Fruit fly (Drosophila melanogaster) S2 (cell line): ENCODE data around the gene Gart.

ENCODE experiments used
- CG8478 ChIP-seq: fragments of >200 bp; optimal IDR thresholded peaks from 2 replicates; lab custom pipeline; 2018
- CTCF ChIP-seq, 2 experiments: fragments of >200 bp; optimal IDR thresholded peaks; 2 replicates each; lab custom pipeline; 2018

Gene Gart

dm6 chr2L:7021382-7021781 lies 2.3 kb downstream of the Gart start, which contains the start of gene Pcp:
TSS of gene Pcp (plus strand) at chr2L:7021682.
- TF ChIP-seq CTCF (optimal IDR thresholded peaks at IDR 0.05; lab: Kevin White, UChicago) (no peak), CG8478 (lab: Kevin White, UChicago) (no peak)

DNA sequence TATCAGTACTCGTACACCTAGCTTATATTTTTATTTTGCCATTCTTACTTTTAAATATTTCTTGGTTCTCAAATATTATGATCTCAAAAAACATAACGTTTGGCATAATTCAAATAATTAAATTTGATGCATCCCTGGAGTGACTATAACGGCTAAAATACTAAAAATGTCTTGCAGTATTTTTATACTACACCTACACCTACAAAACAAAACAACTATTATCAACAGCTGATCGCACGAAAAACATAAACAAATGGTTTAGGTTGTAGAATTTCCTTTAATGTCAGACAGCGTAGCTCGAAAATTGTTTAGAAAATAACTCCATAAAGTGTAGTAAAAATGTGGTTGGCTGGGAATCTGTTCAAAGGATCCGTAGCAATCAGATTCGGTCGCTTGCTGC lies 10.5 kb downstream of the Gart start, which contains the start of gene CG43322:
CG43322 (plus strand) TSS at position 240 of the 400 bp plus-strand sequence.
- no peak for TF ChIP-seq CG8478 (lab: Kevin White, UChicago)
- no peak for TF ChIP-seq CTCF (optimal IDR thresholded peaks at IDR 0.05; lab: Kevin White, UChicago)

- TF ChIP-seq CTCF (optimal IDR thresholded peaks at IDR 0.05; lab: Kevin White, UChicago) (no peak), CG8478 (lab: Kevin White, UChicago) (no peak)
Observed at dm6 chr2L:7011962-7012361, 11.7 kb downstream of the Gart start, which contains the start of gene CG43321. TSS of gene CG43321 (plus strand) at chr2L:7012262.

DNA sequence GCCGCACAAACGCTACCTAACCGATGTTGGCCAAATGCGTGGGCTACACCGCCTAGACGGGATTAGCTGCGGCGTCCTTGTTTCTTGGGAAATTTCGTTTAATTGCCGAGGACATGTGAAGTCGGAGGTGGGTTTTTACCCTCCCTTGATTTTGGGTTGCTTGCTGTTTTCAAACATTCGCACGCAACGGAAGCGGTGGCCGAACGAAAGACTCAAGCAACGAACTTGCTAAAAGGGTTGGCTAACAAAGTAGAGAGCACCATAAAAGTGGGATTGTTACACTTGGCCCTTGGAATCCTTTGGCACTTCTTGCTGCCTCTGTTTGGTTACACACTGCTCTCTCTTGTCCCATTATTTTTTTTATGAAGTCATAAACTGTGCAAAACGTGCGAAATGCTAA lies 13.2 kb downstream of the Gart start:
- TF ChIP-seq CTCF (optimal IDR thresholded peaks at IDR 0.05; lab: Kevin White, UChicago) (no peak), CG8478 (lab: Kevin White, UChicago) (no peak)

dm6 chr2L:7009807-7010470 lies 13.8 kb downstream of the Gart start, which contains the start of gene uif:
TSS of gene uif (minus strand) at chr2L:7010359.
- TF ChIP-seq CTCF (optimal IDR thresholded peaks at IDR 0.05; lab: Kevin White, UChicago) (no peak), CG8478 (lab: Kevin White, UChicago) (no peak)

dm6 chr2L:7007564-7007963 lies 16.1 kb downstream of the Gart start:
- TF ChIP-seq CG8478 (lab: Kevin White, UChicago) (no peak), CTCF (optimal IDR thresholded peaks at IDR 0.05; lab: Kevin White, UChicago) (no peak)

dm6 chr2L:7005489-7005888 lies 18.2 kb downstream of the Gart start:
- TF ChIP-seq CTCF (optimal IDR thresholded peaks at IDR 0.05; lab: Kevin White, UChicago), result no peak
- no peak for TF ChIP-seq CG8478 (lab: Kevin White, UChicago)

DNA sequence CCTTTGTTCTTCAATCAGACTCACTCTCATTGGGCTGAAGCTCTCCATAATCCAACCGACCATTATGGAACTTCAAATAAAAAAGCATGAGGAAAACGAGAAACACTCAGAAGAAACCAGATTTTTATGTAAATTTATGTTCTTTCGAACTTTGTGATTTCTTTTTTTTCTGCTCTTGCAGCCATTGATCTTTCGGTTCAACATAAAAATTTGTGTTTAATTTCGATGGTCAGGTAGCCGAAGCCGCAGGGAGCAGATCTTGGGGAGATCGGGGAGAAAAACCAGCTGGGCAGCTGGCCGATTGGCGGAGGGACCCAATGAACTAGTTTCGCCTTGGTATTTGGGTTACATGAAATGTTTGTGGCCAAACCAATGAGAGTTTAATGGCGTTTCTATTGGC lies 19.4 kb downstream of the Gart start:
- TF ChIP-seq CG8478 (lab: Kevin White, UChicago) (no peak), CTCF (optimal IDR thresholded peaks at IDR 0.05; lab: Kevin White, UChicago) (no peak)

DNA sequence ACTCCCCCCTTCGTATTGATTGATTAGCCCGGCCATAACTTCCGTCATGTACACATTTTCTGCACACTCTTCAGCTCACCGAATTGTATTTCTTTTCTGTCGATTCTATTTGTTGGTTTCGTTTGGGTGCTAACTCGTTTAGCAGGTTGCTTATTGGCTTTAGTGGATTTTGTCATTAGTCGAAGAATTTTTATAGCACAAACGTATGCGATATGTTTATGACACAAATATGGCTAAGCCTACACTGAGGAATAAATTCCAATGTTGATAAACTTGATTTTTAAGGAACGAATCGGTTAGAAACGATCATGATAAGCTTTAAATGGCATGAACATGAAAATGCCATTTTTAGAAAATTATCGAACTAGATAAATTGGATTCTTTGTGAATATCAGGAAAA lies 25.0 kb downstream of the Gart start:
- TF ChIP-seq CTCF (optimal IDR thresholded peaks at IDR 0.05; lab: Kevin White, UChicago) (no peak), CG8478 (lab: Kevin White, UChicago) (no peak)

DNA sequence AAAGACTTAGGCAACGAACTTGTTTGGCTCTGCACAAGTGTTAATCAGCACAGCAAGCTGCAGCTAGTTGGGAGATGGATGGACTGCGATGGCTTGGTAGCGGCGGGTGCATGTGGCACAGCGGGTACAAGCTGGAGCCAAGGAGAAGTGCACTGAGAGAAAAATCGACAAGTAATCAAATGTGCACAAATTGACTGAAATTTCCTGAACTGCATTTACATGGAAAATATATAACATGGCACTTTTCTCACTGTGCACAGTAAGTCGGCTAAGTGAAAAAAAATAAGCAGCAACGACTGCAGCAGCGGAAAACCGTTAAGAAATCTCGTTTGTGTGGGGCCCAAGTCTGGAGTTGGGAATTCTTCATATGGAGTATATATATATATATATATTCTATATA lies 32.6 kb downstream of the Gart start:
- TF ChIP-seq CTCF (optimal IDR thresholded peaks at IDR 0.05; lab: Kevin White, UChicago) (no peak), CG8478 (lab: Kevin White, UChicago) (no peak)

DNA sequence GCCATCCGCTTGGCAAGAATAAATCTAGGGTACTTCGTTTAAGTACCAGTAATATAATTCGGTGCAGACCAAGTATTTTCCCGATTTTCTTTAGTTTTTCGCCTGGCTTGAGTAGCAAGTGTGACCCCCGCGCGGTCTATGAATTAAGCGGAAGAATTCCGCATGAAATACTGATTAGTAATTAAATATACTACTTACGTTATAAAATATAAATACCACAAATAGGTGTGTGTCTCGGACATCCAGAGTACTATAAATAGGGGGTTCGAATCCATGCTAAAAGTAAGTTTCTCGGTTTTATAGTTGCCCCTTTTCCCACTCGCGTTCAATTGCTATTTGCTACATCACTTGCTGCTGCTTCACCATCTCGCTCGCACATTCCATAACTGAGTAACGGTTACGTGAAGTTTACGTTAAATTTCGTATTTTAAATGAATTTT lies 52.1 kb downstream of the Gart start, which contains the start of gene snRNP-U1-70K:
snRNP-U1-70K (minus strand) TSS at position 141 of the 440 bp plus-strand sequence.
- TF ChIP-seq CG8478 (lab: Kevin White, UChicago) (no peak), CTCF (optimal IDR thresholded peaks at IDR 0.05; lab: Kevin White, UChicago) (peak; percentile 38 to 72)

DNA sequence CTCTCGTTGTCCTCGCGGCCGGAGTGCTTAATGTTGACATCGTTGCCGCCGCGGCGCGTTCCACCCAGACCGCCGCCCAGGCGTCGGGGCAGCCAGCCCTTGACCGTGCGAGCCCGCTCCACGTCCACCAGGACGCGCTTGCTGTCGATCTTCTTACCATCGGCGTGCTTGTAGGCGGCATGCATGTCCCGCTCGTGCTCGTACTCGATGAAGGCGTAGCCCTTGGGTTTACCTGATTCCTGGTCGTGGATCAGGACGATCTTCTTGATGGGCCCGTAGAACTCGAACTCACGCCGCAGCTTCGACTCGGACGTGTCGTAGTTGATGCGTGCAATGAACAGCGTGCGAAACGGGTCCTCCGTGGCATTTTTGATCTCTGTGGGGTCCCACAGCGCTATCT lies 52.9 kb downstream of the Gart start:
- TF ChIP-seq CTCF (optimal IDR thresholded peaks at IDR 0.05; lab: Kevin White, UChicago) (no peak), CG8478 (lab: Kevin White, UChicago) (no peak)

DNA sequence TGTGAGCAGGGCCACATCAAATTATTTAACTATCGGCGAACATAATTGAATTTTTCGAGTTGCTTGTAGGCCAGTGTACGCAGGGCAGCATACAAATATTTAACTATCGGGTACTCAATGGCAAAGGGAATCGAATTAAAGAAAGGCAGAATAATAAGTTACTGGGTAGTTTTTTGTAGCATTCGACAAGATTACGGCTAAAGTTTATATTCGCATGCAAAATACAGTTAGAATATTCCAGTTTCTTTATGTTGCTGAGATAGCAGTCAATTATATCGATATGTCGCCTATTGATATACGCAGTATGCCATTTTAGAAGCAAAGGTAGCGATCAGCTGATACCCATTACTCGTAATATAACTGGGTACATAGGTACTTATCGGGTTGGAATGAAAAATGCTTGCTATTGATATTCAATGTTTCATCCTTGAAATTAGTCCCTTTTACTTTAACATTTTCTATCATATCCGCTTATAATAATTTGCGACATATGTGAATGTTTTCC lies 55.6 kb downstream of the Gart start:
- no peak for TF ChIP-seq CG8478 (lab: Kevin White, UChicago)
- TF ChIP-seq CTCF (optimal IDR thresholded peaks at IDR 0.05; lab: Kevin White, UChicago), result peak; percentile 50

DNA sequence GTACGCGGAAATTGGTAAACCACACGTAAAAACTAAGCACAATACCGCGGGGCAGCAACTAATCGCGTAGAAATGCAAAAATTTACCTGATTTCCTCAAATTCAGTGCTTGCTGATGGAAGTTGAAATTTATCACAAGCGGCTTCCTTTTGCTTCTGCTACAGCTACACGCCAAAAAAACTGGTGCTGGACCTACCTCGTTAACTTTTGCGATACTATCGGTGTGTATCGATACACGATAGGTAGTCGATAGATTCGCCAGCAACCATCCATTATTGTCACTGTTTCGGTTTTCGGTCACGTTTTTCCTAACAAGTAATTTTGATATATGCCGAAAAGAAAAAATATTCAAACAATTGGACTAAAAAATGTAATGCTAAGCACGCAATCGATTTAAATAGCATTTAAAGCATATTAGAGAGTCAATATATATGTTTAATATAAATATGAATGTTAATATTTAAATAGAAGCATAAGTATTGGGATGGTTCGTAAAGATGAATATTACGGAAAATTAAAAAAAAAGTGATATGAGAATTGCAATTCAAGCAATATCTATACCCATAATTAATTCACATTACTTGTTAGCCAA lies 56.2 kb downstream of the Gart start, which contains the start of gene Sumo:
Sumo (minus strand) TSS at position 223 of the 591 bp plus-strand sequence.
- no peak for TF ChIP-seq CG8478 (lab: Kevin White, UChicago)
- TF ChIP-seq CTCF (optimal IDR thresholded peaks at IDR 0.05; lab: Kevin White, UChicago), result no peak

DNA sequence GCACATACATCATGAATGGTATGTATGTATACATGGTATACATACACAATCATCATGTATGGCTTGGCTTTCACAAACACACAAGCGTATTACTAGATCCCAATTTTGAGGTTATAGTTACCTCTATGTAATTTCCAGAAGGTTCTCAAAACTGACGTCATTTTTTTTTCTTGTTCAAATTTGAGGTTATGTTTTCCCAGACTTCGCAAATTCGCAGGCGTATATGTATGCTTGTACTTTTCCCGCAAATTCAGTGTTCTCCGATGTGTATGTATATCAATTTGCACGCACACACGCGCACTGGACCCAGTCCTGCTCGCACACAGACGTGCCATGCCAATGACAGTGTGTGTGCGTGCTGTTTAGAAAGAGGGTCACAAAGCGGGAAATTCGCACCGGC lies 57.4 kb downstream of the Gart start:
- TF ChIP-seq CG8478 (lab: Kevin White, UChicago) (no peak), CTCF (optimal IDR thresholded peaks at IDR 0.05; lab: Kevin White, UChicago) (no peak)
